Fruit fly (Drosophila melanogaster): ENCODE measurements around the gene Teh3.
A peak's percentile ranks its signal among the peaks of the same experiment; 100 is the strongest.

The Teh3 gene

dm6 chr3L:4220679-4221078 is 36.2 kb upstream of the Teh3 start (continued):
- TF ChIP-seq dan (GFP tag; IDR thresholded peaks at IDR 0.05) (no peak), Pdp1 (GFP tag; optimal IDR thresholded peaks at IDR 0.05) (no peak), CG1647 (GFP tag; optimal IDR thresholded peaks at IDR 0.05) (no peak), CG2199 (GFP tag; IDR thresholded peaks at IDR 0.05) (no peak), Atf6 (GFP tag; IDR thresholded peaks at IDR 0.05) (no peak), sr (GFP tag; IDR thresholded peaks at IDR 0.05) (no peak), YL-1 (GFP tag; optimal IDR thresholded peaks at IDR 0.05) (no peak), CG4707 (GFP tag; optimal IDR thresholded peaks at IDR 0.05) (peak; percentile 3), MESR4 (GFP tag; optimal IDR thresholded peaks at IDR 0.05) (no peak), inv (GFP tag; IDR thresholded peaks at IDR 0.05; ENCODE audit: partially characterized antibody) (no peak), zf30C (GFP tag; optimal IDR thresholded peaks at IDR 0.05) (no peak), Ets97D (GFP tag; optimal IDR thresholded peaks at IDR 0.05) (no peak), dm (GFP tag; optimal IDR thresholded peaks at IDR 0.05) (no peak), CG12155 (GFP tag; optimal IDR thresholded peaks at IDR 0.05) (no peak), sima (GFP tag; optimal IDR thresholded peaks at IDR 0.05) (no peak), Ravus (GFP tag; IDR thresholded peaks at IDR 0.05) (no peak), CG12299 (tag; optimal IDR thresholded peaks at IDR 0.05) (no peak), CG10959 (GFP tag; IDR thresholded peaks at IDR 0.05) (no peak), wdn (GFP tag; IDR thresholded peaks at IDR 0.05) (no peak), NFAT (GFP tag; IDR thresholded peaks at IDR 0.05) (no peak), CG6813 (GFP tag; optimal IDR thresholded peaks at IDR 0.05) (peak; percentile 15), grau (tag; optimal IDR thresholded peaks at IDR 0.05) (no peak), Blimp-1 (GFP tag; optimal IDR thresholded peaks at IDR 0.05) (peak; percentile 2), repo (GFP tag; optimal IDR thresholded peaks at IDR 0.05) (no peak), CG3847 (GFP tag; IDR thresholded peaks at IDR 0.05) (no peak), hkb (optimal IDR thresholded peaks at IDR 0.05) (no peak), hkb (GFP tag; IDR thresholded peaks at IDR 0.05) (no peak), z (GFP tag; IDR thresholded peaks at IDR 0.05) (no peak), kay (GFP tag; optimal IDR thresholded peaks at IDR 0.05) (no peak), esg (GFP tag; conservative IDR thresholded peaks at IDR 0.05) (no peak), bcd (GFP tag; optimal IDR thresholded peaks at IDR 0.05) (no peak), Side (GFP tag; optimal IDR thresholded peaks at IDR 0.05) (no peak), CG1832 (GFP tag; optimal IDR thresholded peaks at IDR 0.05) (no peak), aop (GFP tag; IDR thresholded peaks at IDR 0.05) (no peak), CG1603 (tag; optimal IDR thresholded peaks at IDR 0.05) (peak; percentile 38), gsb (GFP tag; IDR thresholded peaks at IDR 0.05) (no peak), vnd (GFP tag; IDR thresholded peaks at IDR 0.05; ENCODE audit: partially characterized antibody) (no peak), knrl (GFP tag; IDR thresholded peaks at IDR 0.05; ENCODE audit: partially characterized antibody) (no peak), CG12219 (GFP tag; optimal IDR thresholded peaks at IDR 0.05) (no peak), da (GFP tag; optimal IDR thresholded peaks at IDR 0.05) (no peak), nerfin-1 (tag; optimal IDR thresholded peaks at IDR 0.05) (no peak), CG11560 (tag; IDR thresholded peaks at IDR 0.05) (no peak), bsh (GFP tag; optimal IDR thresholded peaks at IDR 0.05) (peak in 1 of 2 experiments; percentile 21), sna (GFP tag; IDR thresholded peaks at IDR 0.05; ENCODE audit: partially characterized antibody) (no peak), sqz (GFP tag; optimal IDR thresholded peaks at IDR 0.05) (no peak), CG2875 (GFP tag; optimal IDR thresholded peaks at IDR 0.05) (peak; percentile 16), ro (GFP tag; IDR thresholded peaks at IDR 0.05) (no peak), CG16813 (GFP tag; IDR thresholded peaks at IDR 0.05; ENCODE audit: partially characterized antibody) (no peak), Sry-β (GFP tag; optimal IDR thresholded peaks at IDR 0.05) (no peak), Nf-YB (GFP tag; optimal IDR thresholded peaks at IDR 0.05) (no peak), ci (GFP tag; IDR thresholded peaks at IDR 0.05) (0 out of 3 replicates have a peak, but pooled peaks have one; percentile 46), CG13296 (GFP tag; optimal IDR thresholded peaks at IDR 0.05) (no peak)

Measured in whole organism, embryonic.